Worm (Caenorhabditis elegans): ENCODE results near the gene C02H6.1.

DNA sequence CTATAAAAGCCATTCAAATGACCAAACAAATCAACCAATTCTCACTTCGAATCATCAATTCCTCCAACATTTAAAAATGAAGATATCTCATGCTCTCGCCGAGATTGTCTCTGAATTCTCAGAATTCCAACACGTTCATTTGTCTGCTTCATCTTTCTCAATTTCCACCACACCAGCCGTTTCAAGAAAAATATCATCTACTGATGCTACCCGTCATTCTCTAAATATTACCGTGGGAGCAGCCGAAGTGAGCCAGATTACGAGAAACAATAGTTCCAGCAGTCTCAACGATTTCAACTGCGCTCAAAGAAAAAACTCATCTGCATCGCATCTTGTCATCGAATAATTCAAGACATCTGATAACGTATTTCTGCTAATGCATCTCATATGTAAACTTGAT is 25.2 kb upstream of the C02H6.1 start, which contains the start of gene F18E3.12:
- TF ChIP-seq lin-39 (tag; optimal IDR thresholded peaks at IDR 0.05), result no peak
- no peak for TF ChIP-seq nhr-11 (tag; optimal IDR thresholded peaks at IDR 0.05)
- TF ChIP-seq elt-3 (tag; optimal IDR thresholded peaks at IDR 0.05), result no peak
- TF ChIP-seq crh-2 (tag; optimal IDR thresholded peaks at IDR 0.05), result no peak
- TF ChIP-seq C34F6.9 (tag; optimal IDR thresholded peaks at IDR 0.05), result no peak

Measured in whole organism, L2 larva.